Worm (Caenorhabditis elegans) whole organism, young adult: Measurements from ENCODE around the gene mif-4.

ENCODE experiments used
- ama-1 ChIP-seq, 3 experiments: fragments of 150-350 bp in 1 of 3; sonication (generic microtip) in 2 of 3; optimal IDR thresholded peaks; 2 replicates each; lab custom pipeline; 2014 to 2018; ENCODE audit warnings: missing biosample characterization in 2 of 3, missing genetic modification characterization in 2 of 3, missing genetic modification reagents in 2 of 3
- aptf-2 ChIP-seq: fragments of 200-800 bp; sonication (Bioruptor generic); conservative IDR thresholded peaks from 2 replicates; pipeline ENCODE4 v1.3.6; 2022; ENCODE audit warnings: missing genetic modification reagents, missing genetic modification characterization, missing compliant biosample characterization
- hrde-1 ChIP-seq: sonication (generic microtip); optimal IDR thresholded peaks from 2 replicates; lab custom pipeline; 2016; ENCODE audit warnings: missing genetic modification characterization, mild to moderate bottlenecking, missing compliant biosample characterization, moderate library complexity, missing genotype, missing genetic modification reagents, borderline replicate concordance
- madf-6 ChIP-seq: fragments of 200-800 bp; sonication (Bioruptor generic); IDR thresholded peaks from 2 replicates; pipeline ENCODE4 v1.3.6; 2022; ENCODE audit warnings: missing genetic modification reagents, missing genetic modification characterization, missing compliant biosample characterization
- mes-4 ChIP-seq: sonication (generic microtip); optimal IDR thresholded peaks from 2 replicates; lab custom pipeline; 2016; ENCODE audit warnings: missing genotype, missing genetic modification characterization, missing compliant biosample characterization
- nfya-1 ChIP-seq: sonication (generic microtip); optimal IDR thresholded peaks from 2 replicates; lab custom pipeline; 2017; ENCODE audit warnings: antibody characterized with exemption, missing compliant biosample characterization, missing genetic modification characterization, borderline replicate concordance; ENCODE audit not compliant: insufficient read depth
- rcor-1 ChIP-seq: fragments of 200-800 bp; sonication (Bioruptor generic); IDR thresholded peaks from 2 replicates; pipeline ENCODE4 v1.3.6; 2022; ENCODE audit warnings: missing genetic modification reagents, missing genetic modification characterization, missing compliant biosample characterization
- snpc-4 ChIP-seq, 5 experiments: fragments of 150-350 bp in 1 of 5; sonication (generic microtip) in 4 of 5; optimal IDR thresholded peaks; 2 replicates each; lab custom pipeline; 2014 to 2018; ENCODE audit warnings: missing genetic modification characterization in 5 of 5, missing biosample characterization in 3 of 5, antibody characterized with exemption in 2 of 5, mild to moderate bottlenecking in 2 of 5, missing compliant biosample characterization in 2 of 5, missing genotype in 2 of 5, moderate library complexity in 2 of 5, missing genetic modification reagents in 1 of 5

ce11 chrIV:6328198-6328597, 7.6 kb downstream of the mif-4 start:
- no peak for TF ChIP-seq nfya-1 (tag; lab: Kevin White, UChicago)
- no peak for TF ChIP-seq snpc-4 (GFP tag; optimal IDR thresholded peaks at IDR 0.05; lab: Kevin White, UChicago)
- no peak for TF ChIP-seq snpc-4 (tag; optimal IDR thresholded peaks at IDR 0.05; lab: Kevin White, UChicago)
- no peak for TF ChIP-seq rcor-1 (GFP tag; lab: Robert Waterston, UW)
- no peak for TF ChIP-seq hrde-1 (tag; lab: Kevin White, UChicago)
- no peak for TF ChIP-seq mes-4 (tag; lab: Kevin White, UChicago)
- no peak for TF ChIP-seq ama-1 (optimal IDR thresholded peaks at IDR 0.05; lab: Kevin White, UChicago)
- TF ChIP-seq ama-1 (GFP tag; optimal IDR thresholded peaks at IDR 0.05; lab: Kevin White, UChicago) = no peak
- TF ChIP-seq aptf-2 = no peak
- TF ChIP-seq madf-6 = no peak
